Fruit fly (Drosophila melanogaster): ENCODE measurements around the gene Prosbeta5R2.

dm6 chr2L:17963071-17963567, 27.1 kb upstream of the Prosbeta5R2 start, which contains the start of gene CG5674:
- no peak for TF ChIP-seq dsf (GFP tag; optimal IDR thresholded peaks at IDR 0.05; ENCODE audit: borderline replicate concordance)
- no peak for TF ChIP-seq brk (GFP tag; optimal IDR thresholded peaks at IDR 0.05)
- TF ChIP-seq lola (GFP tag; optimal IDR thresholded peaks at IDR 0.05) = no peak
- no peak for TF ChIP-seq tai (GFP tag; optimal IDR thresholded peaks at IDR 0.05)
- TF ChIP-seq Dfd (GFP tag; optimal IDR thresholded peaks at IDR 0.05) = no peak
- TF ChIP-seq dl (GFP tag; optimal IDR thresholded peaks at IDR 0.05; ENCODE audit: insufficient read depth in 1 of 2, partially characterized antibody in 2 of 2) = no peak
- no peak for TF ChIP-seq sage (GFP tag; optimal IDR thresholded peaks at IDR 0.05)
- no peak for TF ChIP-seq h (GFP tag; optimal IDR thresholded peaks at IDR 0.05)
- no peak for TF ChIP-seq Sp1 (GFP tag; optimal IDR thresholded peaks at IDR 0.05)
- TF ChIP-seq Hr83 (GFP tag; optimal IDR thresholded peaks at IDR 0.05; ENCODE audit: poor library complexity, severe bottlenecking) = peak; percentile 26
- no peak for TF ChIP-seq Abd-B (GFP tag; optimal IDR thresholded peaks at IDR 0.05)
